Fruit fly (Drosophila melanogaster): ENCODE results near the gene zfh1.

The zfh1 gene

DNA sequence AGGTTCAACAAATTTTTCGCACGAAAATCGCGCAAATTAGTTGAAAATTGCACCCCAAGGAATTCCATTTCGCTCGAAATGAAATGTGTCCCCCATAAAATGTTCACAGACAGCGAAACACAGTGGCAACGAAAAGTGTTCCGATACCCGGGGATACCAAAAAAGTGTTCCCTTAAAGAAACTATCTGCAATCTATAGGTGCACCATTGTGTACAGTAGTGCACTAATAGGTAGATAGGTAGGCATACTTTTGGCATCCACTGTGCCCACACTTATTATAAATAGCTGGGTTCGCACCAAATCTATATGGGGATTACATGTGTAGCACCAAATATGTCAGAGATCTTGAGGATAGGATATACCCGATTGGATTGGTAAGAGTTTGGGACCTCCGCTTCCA is 31.0 kb downstream of the zfh1 start (continued):
- no peak for TF ChIP-seq bigmax (GFP tag; optimal IDR thresholded peaks at IDR 0.05)
- TF ChIP-seq CG11085 (GFP tag; IDR thresholded peaks at IDR 0.05): peak; percentile 64
- TF ChIP-seq CG8924 (tag; optimal IDR thresholded peaks at IDR 0.05): no peak
- peak; percentile 52 for TF ChIP-seq dimm (GFP tag; IDR thresholded peaks at IDR 0.05)
- peak; percentile 59 for TF ChIP-seq CG2678 (tag; optimal IDR thresholded peaks at IDR 0.05)
- no peak for TF ChIP-seq inv (GFP tag; IDR thresholded peaks at IDR 0.05; ENCODE audit: partially characterized antibody)
- peak; percentile 53 for TF ChIP-seq B-H1 (GFP tag; IDR thresholded peaks at IDR 0.05)
- TF ChIP-seq cato (GFP tag; optimal IDR thresholded peaks at IDR 0.05; ENCODE audit: borderline replicate concordance): no peak
- TF ChIP-seq pho (GFP tag; optimal IDR thresholded peaks at IDR 0.05): no peak
- TF ChIP-seq CG8388 (GFP tag; optimal IDR thresholded peaks at IDR 0.05): peak; percentile 99
- TF ChIP-seq CG8944 (GFP tag; optimal IDR thresholded peaks at IDR 0.05): no peak
- TF ChIP-seq Gsc (GFP tag; IDR thresholded peaks at IDR 0.05): 0 out of 2 replicates have a peak, but pooled peaks have one; percentile 28
- no peak for TF ChIP-seq gfzf (GFP tag; optimal IDR thresholded peaks at IDR 0.05)
- TF ChIP-seq H2.0 (GFP tag; IDR thresholded peaks at IDR 0.05): peak; percentile 74
- no peak for TF ChIP-seq Six4 (GFP tag; optimal IDR thresholded peaks at IDR 0.05)
- no peak for TF ChIP-seq kni (GFP tag; optimal IDR thresholded peaks at IDR 0.05)
- peak; percentile 48 for TF ChIP-seq CG12391 (tag; optimal IDR thresholded peaks at IDR 0.05)
- TF ChIP-seq psq (GFP tag; optimal IDR thresholded peaks at IDR 0.05): no peak
- peak; percentile 53; the same call in 1 of the 2 replicates for TF ChIP-seq CG10321 (GFP tag; IDR thresholded peaks at IDR 0.05)
- peak; percentile 48 for TF ChIP-seq jing (GFP tag; optimal IDR thresholded peaks at IDR 0.05)
- peak; percentile 75; the same call in 1 of the 2 replicates for TF ChIP-seq ranshi (GFP tag; IDR thresholded peaks at IDR 0.05)
- TF ChIP-seq CG11696 (GFP tag; IDR thresholded peaks at IDR 0.05): no peak; the same call in 1 of the 2 replicates
- TF ChIP-seq seq (GFP tag; IDR thresholded peaks at IDR 0.05): peak; percentile 50; the same call in 1 of the 2 replicates
- TF ChIP-seq YL-1 (GFP tag; optimal IDR thresholded peaks at IDR 0.05): no peak
- no peak for TF ChIP-seq CG10431 (GFP tag; optimal IDR thresholded peaks at IDR 0.05)
- no peak for TF ChIP-seq exex (tag; optimal IDR thresholded peaks at IDR 0.05)
- TF ChIP-seq kay (GFP tag; optimal IDR thresholded peaks at IDR 0.05): no peak
- peak; percentile 9 for TF ChIP-seq Dek (tag; optimal IDR thresholded peaks at IDR 0.05)
- peak; percentile 86 for TF ChIP-seq vvl (GFP tag; IDR thresholded peaks at IDR 0.05)
- TF ChIP-seq CG10959 (GFP tag; IDR thresholded peaks at IDR 0.05): peak; percentile 22; the same call in 1 of the 2 replicates
- TF ChIP-seq CG6654 (GFP tag; optimal IDR thresholded peaks at IDR 0.05): no peak
- no peak for TF ChIP-seq ato (GFP tag; IDR thresholded peaks at IDR 0.05; ENCODE audit: partially characterized antibody)
- TF ChIP-seq CG9797 (GFP tag; optimal IDR thresholded peaks at IDR 0.05): no peak
- TF ChIP-seq Hr51 (GFP tag; optimal IDR thresholded peaks at IDR 0.05): peak; percentile 35 to 57
- TF ChIP-seq Lhr (GFP tag; optimal IDR thresholded peaks at IDR 0.05): peak; percentile 19
- TF ChIP-seq CG31365 (tag; optimal IDR thresholded peaks at IDR 0.05): peak; percentile 4
- TF ChIP-seq CG14050 (GFP tag; IDR thresholded peaks at IDR 0.05): no peak
- no peak for TF ChIP-seq eyg (GFP tag; optimal IDR thresholded peaks at IDR 0.05)
- no peak for TF ChIP-seq CG10543 (GFP tag; optimal IDR thresholded peaks at IDR 0.05)
- TF ChIP-seq Dip2 (GFP tag; IDR thresholded peaks at IDR 0.05): no peak
- 0 out of 2 replicates have a peak, but pooled peaks have one; percentile 18 for TF ChIP-seq E2f2 (GFP tag; IDR thresholded peaks at IDR 0.05)
- TF ChIP-seq Ets65A (GFP tag): peak; percentile 96
- TF ChIP-seq CG2202 (tag; optimal IDR thresholded peaks at IDR 0.05): peak; percentile 39
- no peak for TF ChIP-seq sr (GFP tag; IDR thresholded peaks at IDR 0.05)
- TF ChIP-seq esg (GFP tag; conservative IDR thresholded peaks at IDR 0.05): peak; percentile 66
- TF ChIP-seq PHDP (tag; optimal IDR thresholded peaks at IDR 0.05): peak; percentile 52
- TF ChIP-seq wek (GFP tag; optimal IDR thresholded peaks at IDR 0.05): peak; percentile 52
- TF ChIP-seq Fer2 (tag; optimal IDR thresholded peaks at IDR 0.05): no peak
- TF ChIP-seq CoRest (tag; optimal IDR thresholded peaks at IDR 0.05): peak; percentile 56
- TF ChIP-seq Antp (GFP tag; optimal IDR thresholded peaks at IDR 0.05): peak; percentile 42
- TF ChIP-seq yki (optimal IDR thresholded peaks at IDR 0.05): no peak
